Fruit fly (Drosophila melanogaster) whole organism, embryonic: Measurements from ENCODE around the gene Rbf.

ENCODE experiments used
- CG2678 ChIP-seq: fragments of 200-800 bp; sonication (Bioruptor generic); optimal IDR thresholded peaks from 3 replicates; lab custom pipeline; 2019; ENCODE audit warnings: missing biosample characterization, mild to moderate bottlenecking, missing genetic modification characterization, moderate library complexity
- Rfx ChIP-seq: fragments of 200-800 bp; sonication (Bioruptor generic); IDR thresholded peaks from 2 replicates; pipeline ENCODE4 v1.3.6; 2022; ENCODE audit warnings: missing biosample characterization, missing genetic modification characterization
- bowl ChIP-seq: fragments of 200-800 bp; sonication (Bioruptor generic); IDR thresholded peaks from 2 replicates; pipeline ENCODE4 v1.3.6; 2022; ENCODE audit warnings: missing biosample characterization, missing genetic modification characterization
- dmrt99B ChIP-seq: fragments of 200-800 bp; sonication (Bioruptor generic); optimal IDR thresholded peaks from 2 replicates; lab custom pipeline; 2018; ENCODE audit warnings: missing biosample characterization, mild to moderate bottlenecking, missing genetic modification characterization, moderate library complexity
- gfzf ChIP-seq: fragments of 200-800 bp; sonication (Bioruptor generic); optimal IDR thresholded peaks from 2 replicates; lab custom pipeline; 2016; ENCODE audit warnings: missing biosample characterization, mild to moderate bottlenecking, missing genetic modification characterization, moderate library complexity
- ind ChIP-seq: fragments of 200-800 bp; sonication (Bioruptor generic); optimal IDR thresholded peaks from 3 replicates; lab custom pipeline; 2016; ENCODE audit warnings: missing biosample characterization, missing genetic modification characterization
- prd ChIP-seq, 3 experiments: fragments of >200 bp in 2 of 3; fragments of 200-800 bp in 1 of 3; sonication (Bioruptor generic) in 1 of 3; optimal IDR thresholded peaks in 2 of 3; IDR thresholded peaks in 1 of 3; 2 replicates in 2 of 3; 3 replicates in 1 of 3; pipeline versions ENCODE4 v1.3.6 to Lab custom; 2017 to 2022; ENCODE audit warnings: missing biosample characterization in 1 of 3, missing genetic modification characterization in 1 of 3

DNA sequence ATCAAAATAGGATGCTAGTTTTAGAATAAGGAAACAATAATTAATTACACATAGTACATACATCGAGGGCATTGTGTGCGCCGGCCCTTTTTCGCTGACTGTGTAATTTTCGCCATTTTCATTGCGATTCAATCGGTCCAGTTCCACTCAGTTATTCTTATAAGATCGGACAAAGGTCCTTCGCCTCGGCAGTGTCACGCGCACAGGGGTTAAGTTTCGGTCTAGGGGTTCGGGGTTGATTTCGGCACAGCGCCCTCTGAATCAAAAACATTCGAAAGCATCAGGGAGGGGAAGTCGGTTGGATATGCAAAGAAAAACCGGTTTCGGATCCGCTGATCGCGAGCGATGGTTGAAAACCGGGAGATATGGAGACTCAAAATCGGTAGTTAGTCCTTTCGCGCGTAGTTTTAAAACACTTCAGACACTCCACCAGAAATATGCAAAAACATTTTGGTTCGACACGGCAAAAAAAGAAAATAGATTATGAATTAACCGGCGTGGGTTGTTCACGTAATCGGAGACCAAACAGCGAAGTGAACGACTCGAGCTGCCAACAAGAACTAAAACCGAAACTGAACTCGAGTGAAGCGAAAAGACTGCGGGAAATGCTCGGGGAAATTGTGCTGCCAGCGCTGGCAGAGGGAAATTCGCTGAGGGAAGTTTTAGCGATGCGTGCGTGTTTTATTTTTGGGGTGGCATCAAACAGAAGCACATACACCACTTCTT lies 34.8 kb upstream of the Rbf start:
- TF ChIP-seq CG2678 (no peak), Rfx (GFP tag; lab: Robert Waterston, UW) (no peak), prd (optimal IDR thresholded peaks at IDR 0.05; lab: Kevin White, UChicago) (no peak), prd (GFP tag; IDR thresholded peaks at IDR 0.05; lab: Robert Waterston, UW) (no peak), bowl (GFP tag; lab: Robert Waterston, UW) (no peak), gfzf (GFP tag; lab: Kevin White, UChicago) (no peak), ind (GFP tag; lab: Kevin White, UChicago) (no peak), dmrt99B (tag; lab: Kevin White, UChicago) (no peak)
